Worm (Caenorhabditis elegans) whole organism, L3 larva: Measurements from ENCODE around the gene nhr-41.
"Not testable (repeated sequence)": the region's sequence is repeated elsewhere in the genome, so short reads cannot be mapped to it uniquely, and the experiment has no call there.

Source experiments
- R02D3.7 ChIP-seq: fragments of 150-350 bp; optimal IDR thresholded peaks from 2 replicates; lab custom pipeline; 2014; ENCODE audit warnings: missing biosample characterization, missing genetic modification characterization
- aly-2 ChIP-seq: fragments of 150-350 bp; optimal IDR thresholded peaks from 2 replicates; lab custom pipeline; 2014; ENCODE audit warnings: missing biosample characterization, missing genetic modification characterization
- ama-1 ChIP-seq: fragments of 150-350 bp; optimal IDR thresholded peaks from 2 replicates; lab custom pipeline; 2018
- ceh-16 ChIP-seq: sonication (generic microtip); optimal IDR thresholded peaks from 2 replicates; lab custom pipeline; 2017; ENCODE audit warnings: missing biosample characterization, missing genetic modification characterization
- ceh-28 ChIP-seq: fragments of 150-350 bp; optimal IDR thresholded peaks from 2 replicates; lab custom pipeline; 2014; ENCODE audit warnings: missing biosample characterization, missing genetic modification reagents, missing genetic modification characterization
- ceh-82 ChIP-seq: fragments of 150-350 bp; optimal IDR thresholded peaks from 2 replicates; lab custom pipeline; 2014; ENCODE audit warnings: missing biosample characterization, missing genetic modification characterization
- ceh-9 ChIP-seq: sonication (generic microtip); optimal IDR thresholded peaks from 2 replicates; lab custom pipeline; 2018; ENCODE audit warnings: missing biosample characterization, missing genetic modification characterization
- egl-27 ChIP-seq: sonication (generic microtip); optimal IDR thresholded peaks from 4 replicates; lab custom pipeline; 2017; ENCODE audit warnings: missing biosample characterization, missing genetic modification reagents, missing genetic modification characterization
- egl-5 ChIP-seq: fragments of 150-350 bp; optimal IDR thresholded peaks from 2 replicates; lab custom pipeline; 2017; ENCODE audit warnings: missing biosample characterization, missing genetic modification reagents, missing genetic modification characterization, inconsistent platforms
- elt-2 ChIP-seq: sonication (generic microtip); optimal IDR thresholded peaks from 2 replicates; lab custom pipeline; 2016; ENCODE audit warnings: missing genetic modification reagents, mild to moderate bottlenecking, missing genetic modification characterization, missing compliant biosample characterization
- elt-3 ChIP-seq, 3 experiments: fragments of 150-350 bp in 1 of 3; sonication (generic microtip) in 2 of 3; optimal IDR thresholded peaks; 2 replicates in 2 of 3; 4 replicates in 1 of 3; lab custom pipeline; 2014 to 2017; ENCODE audit warnings: missing biosample characterization in 3 of 3, missing genetic modification characterization in 3 of 3
- fkh-10 ChIP-seq: sonication (generic microtip); optimal IDR thresholded peaks from 2 replicates; lab custom pipeline; 2017; ENCODE audit warnings: missing biosample characterization, missing genetic modification reagents, missing genetic modification characterization
- fkh-2 ChIP-seq: fragments of 150-350 bp; optimal IDR thresholded peaks from 2 replicates; lab custom pipeline; 2014; ENCODE audit warnings: missing biosample characterization, missing genetic modification reagents, missing genetic modification characterization
- fos-1 ChIP-seq: fragments of 150-350 bp; optimal IDR thresholded peaks from 2 replicates; lab custom pipeline; 2014; ENCODE audit warnings: missing biosample characterization, missing genetic modification characterization
- hmg-11 ChIP-seq: sonication (generic microtip); optimal IDR thresholded peaks from 2 replicates; lab custom pipeline; 2016; ENCODE audit warnings: missing genetic modification characterization, missing compliant biosample characterization
- jun-1 ChIP-seq: fragments of 150-350 bp; optimal IDR thresholded peaks from 2 replicates; lab custom pipeline; 2014; ENCODE audit warnings: missing biosample characterization, missing genetic modification reagents, missing genetic modification characterization
- lin-15B ChIP-seq: fragments of 150-350 bp; optimal IDR thresholded peaks from 2 replicates; lab custom pipeline; 2014; ENCODE audit warnings: missing biosample characterization, missing genetic modification characterization
- lin-39 ChIP-seq: fragments of 150-350 bp; optimal IDR thresholded peaks from 2 replicates; lab custom pipeline; 2018; ENCODE audit warnings: missing biosample characterization, missing genetic modification reagents, missing genetic modification characterization
- lsy-12 ChIP-seq: sonication (generic microtip); optimal IDR thresholded peaks from 2 replicates; lab custom pipeline; 2016; ENCODE audit warnings: mild to moderate bottlenecking, missing genetic modification characterization, missing compliant biosample characterization
- mml-1 ChIP-seq: fragments of 150-350 bp; sonication (generic microtip); optimal IDR thresholded peaks from 3 replicates; lab custom pipeline; 2014; ENCODE audit warnings: missing biosample characterization, missing genetic modification characterization
- nfya-1 ChIP-seq: sonication (generic microtip); optimal IDR thresholded peaks from 2 replicates; lab custom pipeline; 2017; ENCODE audit warnings: missing genetic modification characterization, mild to moderate bottlenecking, missing compliant biosample characterization, antibody characterized with exemption, moderate library complexity; ENCODE audit not compliant: insufficient read depth
- nhr-12 ChIP-seq: fragments of 150-350 bp; optimal IDR thresholded peaks from 2 replicates; lab custom pipeline; 2014; ENCODE audit warnings: missing biosample characterization, missing genetic modification characterization
- nhr-23 ChIP-seq: fragments of 150-350 bp; optimal IDR thresholded peaks from 2 replicates; lab custom pipeline; 2014; ENCODE audit warnings: missing biosample characterization, missing genetic modification reagents, missing genetic modification characterization
- nhr-237 ChIP-seq: fragments of 150-350 bp; optimal IDR thresholded peaks from 2 replicates; lab custom pipeline; 2014; ENCODE audit warnings: missing biosample characterization, missing genetic modification characterization
- nhr-25 ChIP-seq: sonication (generic microtip); optimal IDR thresholded peaks from 2 replicates; lab custom pipeline; 2017; ENCODE audit warnings: missing biosample characterization, missing genetic modification characterization
- nhr-28 ChIP-seq: fragments of 150-350 bp; optimal IDR thresholded peaks from 2 replicates; lab custom pipeline; 2014; ENCODE audit warnings: missing biosample characterization, missing genetic modification characterization
- nhr-43 ChIP-seq: sonication (generic microtip); optimal IDR thresholded peaks from 2 replicates; lab custom pipeline; 2016; ENCODE audit warnings: mild to moderate bottlenecking, missing genetic modification characterization, missing compliant biosample characterization; ENCODE audit not compliant: poor library complexity, severe bottlenecking
- nhr-76 ChIP-seq: fragments of 150-350 bp; sonication (generic microtip); optimal IDR thresholded peaks from 5 replicates; lab custom pipeline; 2014; ENCODE audit warnings: missing biosample characterization, missing genetic modification characterization
- nhr-77 ChIP-seq: fragments of 150-350 bp; optimal IDR thresholded peaks from 2 replicates; lab custom pipeline; 2014; ENCODE audit warnings: missing biosample characterization, missing genetic modification characterization
- pha-4 ChIP-seq: fragments of 150-350 bp; optimal IDR thresholded peaks from 2 replicates; lab custom pipeline; 2014; ENCODE audit warnings: missing biosample characterization, missing genetic modification reagents, missing genetic modification characterization
- pqm-1 ChIP-seq: fragments of 150-350 bp; optimal IDR thresholded peaks from 2 replicates; lab custom pipeline; 2017; ENCODE audit warnings: missing biosample characterization, missing genetic modification characterization, inconsistent platforms
- sea-2 ChIP-seq: fragments of 150-350 bp; sonication (generic microtip); optimal IDR thresholded peaks from 4 replicates; lab custom pipeline; 2014; ENCODE audit warnings: missing biosample characterization, missing genetic modification reagents, missing genetic modification characterization
- snpc-4 ChIP-seq: fragments of 150-350 bp; optimal IDR thresholded peaks from 2 replicates; lab custom pipeline; 2014; ENCODE audit warnings: missing biosample characterization, missing genetic modification characterization
- tbx-2 ChIP-seq: sonication (generic microtip); optimal IDR thresholded peaks from 2 replicates; lab custom pipeline; 2016; ENCODE audit warnings: mild to moderate bottlenecking, missing genetic modification characterization, missing compliant biosample characterization
- ztf-11 ChIP-seq: fragments of 150-350 bp; optimal IDR thresholded peaks from 2 replicates; lab custom pipeline; 2014; ENCODE audit warnings: missing biosample characterization, missing genetic modification characterization

The nhr-41 gene

ce11 chrIV:1385915-1386314 lies at the start of gene nhr-41:
nhr-41 (plus strand) TSS chrIV:1386215.
- no peak for TF ChIP-seq nhr-12 (tag; lab: Kevin White, UChicago)
- TF ChIP-seq, all 47 proteins: peak for 0

- not testable (repeated sequence) for TF ChIP-seq egl-5, jun-1, tbx-2 (tag; lab: Kevin White, UChicago)
- TF ChIP-seq, all 47 proteins: peak for 0; not testable (repeated sequence) for 47
Measured at ce11 chrIV:1340788-1341187, 45.2 kb upstream of the nhr-41 start, which contains the start of gene F58F6.6. F58F6.6 (plus strand) TSS chrIV:1341088.

ce11 chrIV:1343379-1343778 lies 42.6 kb upstream of the nhr-41 start, which contains the start of gene F58F6.5:
F58F6.5 (plus strand) TSS chrIV:1343679.
- not testable (repeated sequence) for TF ChIP-seq ceh-28, mml-1, lsy-12 (tag; lab: Kevin White, UChicago)

ce11 chrIV:1346981-1347380 lies 39.0 kb upstream of the nhr-41 start, which contains the start of gene rfc-2:
rfc-2 (plus strand) TSS chrIV:1347314.
- peak; percentile 23 for TF ChIP-seq nhr-25 (tag; lab: Kevin White, UChicago)
- TF ChIP-seq lin-39 = no peak
- TF ChIP-seq ztf-11 (tag; lab: Kevin White, UChicago) = no peak
- TF ChIP-seq sea-2 (GFP tag; lab: Kevin White, UChicago) = no peak
- no peak for TF ChIP-seq egl-27 (tag; lab: Kevin White, UChicago)
- peak; percentile 16 for TF ChIP-seq nfya-1 (tag; lab: Kevin White, UChicago)
- no peak for TF ChIP-seq nhr-237 (tag; lab: Kevin White, UChicago)
- TF ChIP-seq tbx-2 (tag; lab: Kevin White, UChicago) = no peak
- TF ChIP-seq nhr-77 = no peak
- no peak for TF ChIP-seq nhr-28 (tag; lab: Kevin White, UChicago)
- no peak for TF ChIP-seq fkh-2
- TF ChIP-seq ama-1 (lab: Kevin White, UChicago) = no peak
- peak; percentile 45 for TF ChIP-seq hmg-11 (tag; lab: Kevin White, UChicago)
- no peak for TF ChIP-seq aly-2 (tag; lab: Kevin White, UChicago)
- TF ChIP-seq elt-3 (tag; optimal IDR thresholded peaks at IDR 0.05; lab: Kevin White, UChicago) = no peak
- TF ChIP-seq pha-4 (tag; lab: Kevin White, UChicago) = peak; percentile 23
- TF ChIP-seq snpc-4 (tag; lab: Kevin White, UChicago) = no peak
- no peak for TF ChIP-seq fkh-10 (GFP tag; lab: Kevin White, UChicago)
- TF ChIP-seq lin-15B = peak; percentile 65
- no peak for TF ChIP-seq fos-1 (tag; lab: Kevin White, UChicago)
- TF ChIP-seq, all 47 proteins: peak for 5

- TF ChIP-seq egl-5 (tag; lab: Kevin White, UChicago) (no peak), pqm-1 (no peak), nhr-28 (tag; lab: Kevin White, UChicago) (no peak), pha-4 (tag; lab: Kevin White, UChicago) (no peak), elt-2 (tag; lab: Kevin White, UChicago) (no peak), nhr-23 (tag; lab: Kevin White, UChicago) (no peak), nhr-76 (tag; lab: Kevin White, UChicago) (no peak), elt-3 (tag; optimal IDR thresholded peaks at IDR 0.05; lab: Kevin White, UChicago) (no peak), ceh-9 (tag; lab: Kevin White, UChicago) (no peak)
Measured at ce11 chrIV:1349352-1349751, 36.7 kb upstream of the nhr-41 start.

- TF ChIP-seq sea-2 (GFP tag; lab: Kevin White, UChicago) (no peak), nhr-43 (tag; lab: Kevin White, UChicago) (no peak), ceh-16 (no peak), ceh-82 (tag; lab: Kevin White, UChicago) (no peak), nhr-77 (no peak), egl-27 (tag; lab: Kevin White, UChicago) (no peak), elt-2 (tag; lab: Kevin White, UChicago) (no peak), nfya-1 (tag; lab: Kevin White, UChicago) (no peak), nhr-237 (tag; lab: Kevin White, UChicago) (no peak), pha-4 (tag; lab: Kevin White, UChicago) (no peak), R02D3.7 (no peak), ceh-9 (tag; lab: Kevin White, UChicago) (no peak)
- TF ChIP-seq, all 47 proteins: peak for 0
Measured at ce11 chrIV:1353811-1354210, 32.2 kb upstream of the nhr-41 start.
